Fruit fly (Drosophila melanogaster) Kc167 (cell line): ENCODE measurements around the gene Bub3.

ENCODE experiments used
- Myc ChIP-seq: fragments of >200 bp; optimal IDR thresholded peaks from 2 replicates; lab custom pipeline; 2017; ENCODE audit warnings: missing external identifiers
- insv ChIP-seq: fragments of >200 bp; optimal IDR thresholded peaks from 3 replicates; lab custom pipeline; 2018; ENCODE audit warnings: missing external identifiers

DNA sequence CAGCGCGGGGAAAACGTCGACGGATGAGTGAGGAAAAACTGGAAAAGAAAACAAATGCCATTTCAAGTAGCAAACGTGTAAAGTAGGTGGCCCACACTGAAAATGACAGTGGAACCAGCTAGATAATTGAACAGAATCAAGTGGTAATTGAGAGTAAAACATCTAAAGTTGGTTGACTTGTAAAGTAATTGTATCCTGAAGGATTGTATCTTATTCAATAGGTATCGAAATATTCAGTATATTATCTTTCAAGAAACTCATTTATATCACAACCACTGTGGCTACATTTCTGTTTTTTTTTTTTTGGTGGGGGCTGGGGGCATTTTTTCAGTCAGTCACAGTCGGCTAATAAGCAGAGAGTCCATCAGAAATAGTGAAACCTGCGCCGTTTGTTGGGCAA, 24.0 kb upstream of the Bub3 start:
- no peak for TF ChIP-seq insv (lab: Kevin White, UChicago)
- no peak for TF ChIP-seq Myc
